Fruit fly (Drosophila melanogaster) whole organism, embryonic: ENCODE results near the gene AspRS-m.

Experiments used
- Asciz ChIP-seq: fragments of 200-800 bp; sonication (Bioruptor generic); optimal IDR thresholded peaks from 2 replicates; lab custom pipeline; 2017; ENCODE audit warnings: missing biosample characterization, mild to moderate bottlenecking, missing genetic modification characterization, missing genetic modification reagents
- Blimp-1 ChIP-seq: fragments of 200-800 bp; sonication (Bioruptor generic); optimal IDR thresholded peaks from 3 replicates; lab custom pipeline; 2018; ENCODE audit warnings: missing biosample characterization, missing genetic modification characterization, mild to moderate bottlenecking, moderate library complexity, missing genetic modification reagents
- CG10959 ChIP-seq: fragments of 200-800 bp; sonication (Bioruptor generic); IDR thresholded peaks from 2 replicates; pipeline ENCODE4 v1.3.6; 2022; ENCODE audit warnings: missing biosample characterization, missing genetic modification characterization
- CG10979 ChIP-seq: fragments of 200-800 bp; sonication (Bioruptor generic); optimal IDR thresholded peaks from 2 replicates; lab custom pipeline; 2018; ENCODE audit warnings: missing biosample characterization, mild to moderate bottlenecking, missing genetic modification characterization, moderate library complexity
- CG1233 ChIP-seq: fragments of 200-800 bp; sonication (Bioruptor generic); optimal IDR thresholded peaks from 4 replicates; lab custom pipeline; 2018; ENCODE audit warnings: missing biosample characterization, mild to moderate bottlenecking, missing genetic modification characterization
- CG12659 ChIP-seq: fragments of 200-800 bp; sonication (Bioruptor generic); optimal IDR thresholded peaks from 3 replicates; lab custom pipeline; 2017; ENCODE audit warnings: mild to moderate bottlenecking, missing biosample characterization, missing genetic modification reagents, missing genetic modification characterization
- CG12744 ChIP-seq: fragments of 200-800 bp; sonication (Bioruptor generic); optimal IDR thresholded peaks from 2 replicates; lab custom pipeline; 2016; ENCODE audit warnings: missing biosample characterization, missing genetic modification characterization
- CG13123 ChIP-seq: fragments of 200-800 bp; sonication (Bioruptor generic); optimal IDR thresholded peaks from 2 replicates; lab custom pipeline; 2016; ENCODE audit warnings: missing biosample characterization, missing genetic modification characterization
- CG14710 ChIP-seq: fragments of 200-800 bp; sonication (Bioruptor generic); optimal IDR thresholded peaks from 3 replicates; lab custom pipeline; 2019; ENCODE audit warnings: missing biosample characterization, mild to moderate bottlenecking, missing genetic modification characterization, moderate library complexity
- CG15073 ChIP-seq: fragments of 200-800 bp; sonication (Bioruptor generic); optimal IDR thresholded peaks from 2 replicates; lab custom pipeline; 2016; ENCODE audit warnings: missing biosample characterization, missing genetic modification characterization
- CG1603 ChIP-seq: fragments of 200-800 bp; sonication (Bioruptor generic); optimal IDR thresholded peaks from 2 replicates; lab custom pipeline; 2019; ENCODE audit warnings: missing biosample characterization, mild to moderate bottlenecking, missing genetic modification characterization, moderate library complexity
- CG16813 ChIP-seq: fragments of 200-800 bp; sonication (Bioruptor generic); IDR thresholded peaks from 3 replicates; pipeline ENCODE4 v1.3.6; 2022; ENCODE audit warnings: missing biosample characterization, missing genetic modification characterization; ENCODE audit not compliant: partially characterized antibody
- CG17829 ChIP-seq: fragments of 200-800 bp; optimal IDR thresholded peaks from 2 replicates; lab custom pipeline; 2019; ENCODE audit warnings: missing biosample characterization, mild to moderate bottlenecking, missing genetic modification characterization, moderate library complexity
- CG18476 ChIP-seq: fragments of 200-800 bp; sonication (Bioruptor generic); optimal IDR thresholded peaks from 2 replicates; lab custom pipeline; 2016; ENCODE audit warnings: missing biosample characterization, mild to moderate bottlenecking, missing genetic modification characterization
- CG2678 ChIP-seq: fragments of 200-800 bp; sonication (Bioruptor generic); optimal IDR thresholded peaks from 3 replicates; lab custom pipeline; 2019; ENCODE audit warnings: missing biosample characterization, mild to moderate bottlenecking, missing genetic modification characterization, moderate library complexity
- CG30403 ChIP-seq: fragments of 200-800 bp; sonication (Bioruptor generic); optimal IDR thresholded peaks from 3 replicates; lab custom pipeline; 2016; ENCODE audit warnings: missing biosample characterization, missing genetic modification characterization
- CG34422 ChIP-seq: fragments of 200-800 bp; sonication (Bioruptor generic); IDR thresholded peaks from 3 replicates; pipeline ENCODE4 v1.3.6; 2022; ENCODE audit warnings: missing biosample characterization, missing genetic modification characterization
- CG3995 ChIP-seq: fragments of 200-800 bp; sonication (Bioruptor generic); optimal IDR thresholded peaks from 3 replicates; lab custom pipeline; 2016; ENCODE audit warnings: missing biosample characterization, missing genetic modification characterization
- CG5953 ChIP-seq: fragments of 200-800 bp; sonication (Bioruptor generic); IDR thresholded peaks from 2 replicates; pipeline ENCODE4 v1.3.6; 2022; ENCODE audit warnings: missing biosample characterization, missing genetic modification characterization
- CG6254 ChIP-seq: fragments of 200-800 bp; sonication (Bioruptor generic); optimal IDR thresholded peaks from 3 replicates; lab custom pipeline; 2017; ENCODE audit warnings: mild to moderate bottlenecking, missing biosample characterization, missing genetic modification reagents, missing genetic modification characterization
- CG7556 ChIP-seq: fragments of 200-800 bp; sonication (Bioruptor generic); optimal IDR thresholded peaks from 2 replicates; lab custom pipeline; 2017; ENCODE audit warnings: missing biosample characterization, mild to moderate bottlenecking, missing genetic modification characterization
- CG8944 ChIP-seq: fragments of 200-800 bp; sonication (Bioruptor generic); optimal IDR thresholded peaks from 3 replicates; lab custom pipeline; 2016; ENCODE audit warnings: missing biosample characterization, missing genetic modification characterization
- Ets97D ChIP-seq: fragments of 200-800 bp; sonication (Bioruptor generic); optimal IDR thresholded peaks from 3 replicates; lab custom pipeline; 2016; ENCODE audit warnings: missing biosample characterization, missing genetic modification characterization
- Jarid2 ChIP-seq: fragments of 200-800 bp; sonication (Bioruptor generic); optimal IDR thresholded peaks from 3 replicates; lab custom pipeline; 2017; ENCODE audit warnings: mild to moderate bottlenecking, missing biosample characterization, missing genetic modification reagents, missing genetic modification characterization
- MBD-R2 ChIP-seq: fragments of 200-800 bp; sonication (Bioruptor generic); IDR thresholded peaks from 2 replicates; pipeline ENCODE4 v1.3.6; 2022; ENCODE audit warnings: missing biosample characterization, missing genetic modification characterization
- PHDP ChIP-seq: fragments of 200-800 bp; sonication (Bioruptor generic); optimal IDR thresholded peaks from 3 replicates; lab custom pipeline; 2018; ENCODE audit warnings: missing biosample characterization, mild to moderate bottlenecking, missing genetic modification characterization, moderate library complexity
- Pdp1 ChIP-seq, 2 experiments: fragments of 200-800 bp; sonication (Bioruptor generic); optimal IDR thresholded peaks; 3 replicates each; lab custom pipeline; 2016; ENCODE audit warnings: missing biosample characterization in 2 of 2, missing genetic modification characterization in 2 of 2, mild to moderate bottlenecking in 1 of 2, moderate library complexity in 1 of 2
- Side ChIP-seq: fragments of 200-800 bp; sonication (Bioruptor generic); optimal IDR thresholded peaks from 2 replicates; lab custom pipeline; 2016; ENCODE audit warnings: missing biosample characterization, missing genetic modification characterization
- Taf1 ChIP-seq: fragments of 200-800 bp; sonication (Bioruptor generic); IDR thresholded peaks from 2 replicates; pipeline ENCODE4 v1.3.6; 2022; ENCODE audit warnings: missing biosample characterization, missing genetic modification characterization
- Usf ChIP-seq: fragments of 200-800 bp; sonication (Bioruptor generic); optimal IDR thresholded peaks from 2 replicates; lab custom pipeline; 2017; ENCODE audit warnings: missing genotype, missing biosample characterization, missing genetic modification characterization
- al ChIP-seq: fragments of 200-800 bp; sonication (Bioruptor generic); IDR thresholded peaks from 2 replicates; pipeline ENCODE4 v1.3.6; 2022; ENCODE audit warnings: missing biosample characterization, missing genetic modification characterization
- caup ChIP-seq: fragments of 200-800 bp; sonication (Bioruptor generic); optimal IDR thresholded peaks from 3 replicates; lab custom pipeline; 2017; ENCODE audit warnings: missing biosample characterization, mild to moderate bottlenecking, missing genetic modification characterization, moderate library complexity; ENCODE audit not compliant: severe bottlenecking
- dmrt99B ChIP-seq: fragments of 200-800 bp; sonication (Bioruptor generic); optimal IDR thresholded peaks from 2 replicates; lab custom pipeline; 2018; ENCODE audit warnings: missing biosample characterization, mild to moderate bottlenecking, missing genetic modification characterization, moderate library complexity
- fd96Cb ChIP-seq: fragments of 200-800 bp; sonication (Bioruptor generic); optimal IDR thresholded peaks from 2 replicates; lab custom pipeline; 2018; ENCODE audit warnings: missing biosample characterization, mild to moderate bottlenecking, missing genetic modification characterization, moderate library complexity
- gcm ChIP-seq: fragments of 200-800 bp; sonication (Bioruptor generic); optimal IDR thresholded peaks from 2 replicates; lab custom pipeline; 2019; ENCODE audit warnings: missing biosample characterization, mild to moderate bottlenecking, missing genetic modification characterization, moderate library complexity
- gsb-n ChIP-seq: fragments of 200-800 bp; sonication (Bioruptor generic); optimal IDR thresholded peaks from 3 replicates; lab custom pipeline; 2018; ENCODE audit warnings: missing biosample characterization, mild to moderate bottlenecking, missing genetic modification characterization
- hbn ChIP-seq: fragments of 200-800 bp; sonication (Bioruptor generic); IDR thresholded peaks from 2 replicates; pipeline ENCODE4 v1.3.6; 2022; ENCODE audit warnings: missing biosample characterization, missing genetic modification characterization; ENCODE audit not compliant: partially characterized antibody
- klu ChIP-seq: fragments of 200-800 bp; sonication (Bioruptor generic); IDR thresholded peaks from 2 replicates; pipeline ENCODE4 v1.3.6; 2022; ENCODE audit warnings: missing biosample characterization, missing genetic modification characterization
- nmo ChIP-seq: fragments of 200-800 bp; sonication (Bioruptor generic); optimal IDR thresholded peaks from 2 replicates; lab custom pipeline; 2018; ENCODE audit warnings: missing biosample characterization, mild to moderate bottlenecking, missing genetic modification characterization, moderate library complexity
- pum ChIP-seq: fragments of 200-800 bp; sonication (Bioruptor generic); optimal IDR thresholded peaks from 2 replicates; lab custom pipeline; 2016; ENCODE audit warnings: missing biosample characterization, missing genetic modification characterization
- sd ChIP-seq: fragments of 200-800 bp; sonication (Bioruptor generic); optimal IDR thresholded peaks from 3 replicates; lab custom pipeline; 2018; ENCODE audit warnings: missing biosample characterization, mild to moderate bottlenecking, missing genetic modification characterization, moderate library complexity
- sens ChIP-seq: fragments of 200-800 bp; sonication (Bioruptor generic); peaks from one replicate; lab custom pipeline; 2016; ENCODE audit warnings: missing biosample characterization, missing genetic modification characterization
- unpg ChIP-seq: fragments of 200-800 bp; sonication (Bioruptor generic); optimal IDR thresholded peaks from 3 replicates; lab custom pipeline; 2018; ENCODE audit warnings: missing biosample characterization, mild to moderate bottlenecking, missing genetic modification characterization, moderate library complexity
- vvl ChIP-seq: fragments of 200-800 bp; sonication (Bioruptor generic); IDR thresholded peaks from 2 replicates; pipeline ENCODE4 v1.3.6; 2022; ENCODE audit warnings: missing biosample characterization, missing genetic modification characterization
- yki ChIP-seq: fragments of >200 bp; optimal IDR thresholded peaks from 3 replicates; lab custom pipeline; 2018
- zf30C ChIP-seq: fragments of 200-800 bp; sonication (Bioruptor generic); optimal IDR thresholded peaks from 3 replicates; lab custom pipeline; 2018; ENCODE audit warnings: missing biosample characterization, mild to moderate bottlenecking, missing genetic modification characterization

AspRS-m gene

DNA sequence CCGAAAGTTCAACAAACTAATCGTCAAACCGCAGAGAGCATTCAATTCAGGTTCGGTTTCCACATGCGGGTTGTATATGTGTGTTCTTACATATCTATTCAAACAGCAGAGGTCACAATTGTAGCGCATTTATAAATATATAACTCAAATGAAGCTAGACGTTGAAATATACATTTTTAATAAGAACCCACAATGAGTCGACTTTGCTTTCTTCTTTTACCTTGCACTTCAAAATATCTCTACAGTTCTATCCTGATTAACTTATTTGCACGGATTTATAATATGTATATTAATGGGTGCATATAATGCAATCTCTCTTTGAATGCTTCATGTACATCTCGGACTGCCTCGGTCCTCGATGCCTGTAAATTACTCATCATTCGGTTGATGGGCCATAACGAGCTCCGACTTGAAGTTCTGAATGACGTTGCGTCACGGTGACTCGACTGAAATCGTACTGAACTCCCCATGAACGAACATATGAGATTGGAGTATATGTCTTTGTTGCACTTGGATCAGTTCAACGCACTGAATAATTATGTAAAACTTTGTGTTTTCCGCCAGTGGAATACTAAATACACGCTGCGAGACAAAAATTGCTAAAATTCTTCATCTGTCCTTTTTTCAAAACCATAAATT lies 8.4 kb upstream of the AspRS-m start (continued):
- TF ChIP-seq CG6254 (GFP tag; lab: Kevin White, UChicago) (peak; percentile 63), caup (GFP tag; lab: Kevin White, UChicago) (no peak), Blimp-1 (GFP tag; lab: Kevin White, UChicago) (peak; percentile 62), PHDP (peak; percentile 21), Jarid2 (peak; percentile 20), nmo (GFP tag; lab: Kevin White, UChicago) (peak; percentile 37), gcm (peak; percentile 86), CG34422 (GFP tag; lab: Robert Waterston, UW) (no peak), CG1603 (peak; percentile 11), CG3995 (GFP tag; lab: Kevin White, UChicago) (no peak), CG12744 (GFP tag; lab: Kevin White, UChicago) (no peak), CG8944 (GFP tag; lab: Kevin White, UChicago) (no peak), Pdp1 (GFP tag; optimal IDR thresholded peaks at IDR 0.05; lab: Kevin White, UChicago) (peak in 1 of 2 experiments; percentile 67), sens (GFP tag; lab: Kevin White, UChicago) (peak; percentile 91), CG12659 (GFP tag; lab: Kevin White, UChicago) (peak; percentile 28), zf30C (no peak), Ets97D (GFP tag; lab: Kevin White, UChicago) (no peak), CG18476 (GFP tag; lab: Kevin White, UChicago) (peak; percentile 3), fd96Cb (tag; lab: Kevin White, UChicago) (peak; percentile 37), MBD-R2 (GFP tag; lab: Robert Waterston, UW) (no peak), CG17829 (tag; lab: Kevin White, UChicago) (peak; percentile 43), CG14710 (tag; lab: Kevin White, UChicago) (peak; percentile 43), CG15073 (no peak), CG30403 (GFP tag; lab: Kevin White, UChicago) (peak; percentile 35), klu (GFP tag; lab: Robert Waterston, UW) (no peak), Usf (GFP tag; lab: Kevin White, UChicago) (no peak), CG2678 (tag; lab: Kevin White, UChicago) (peak; percentile 45), dmrt99B (tag; lab: Kevin White, UChicago) (peak; percentile 53), vvl (GFP tag; lab: Robert Waterston, UW) (0 out of 2 replicates have a peak, but pooled peaks have one; percentile 42), CG10959 (no peak), Asciz (GFP tag; lab: Kevin White, UChicago) (peak; percentile 40), al (GFP tag; lab: Robert Waterston, UW) (no peak), unpg (peak; percentile 52), CG7556 (GFP tag; lab: Kevin White, UChicago) (peak; percentile 2), CG16813 (GFP tag; lab: Robert Waterston, UW) (no peak), gsb-n (peak; percentile 36), CG10979 (tag; lab: Kevin White, UChicago) (peak; percentile 62), CG1233 (GFP tag; lab: Kevin White, UChicago) (peak; percentile 33), sd (tag; lab: Kevin White, UChicago) (no peak), hbn (GFP tag; lab: Robert Waterston, UW) (no peak), CG13123 (GFP tag; lab: Kevin White, UChicago) (no peak), pum (GFP tag; lab: Kevin White, UChicago) (no peak), CG5953 (GFP tag; lab: Robert Waterston, UW) (no peak), Side (GFP tag; lab: Kevin White, UChicago) (no peak), yki (lab: Kevin White, UChicago) (no peak), Taf1 (no peak)
